Fruit fly (Drosophila melanogaster) whole organism, embryonic: ENCODE results near the gene CG31265.

ENCODE experiments used
- Blimp-1 ChIP-seq: fragments of 200-800 bp; sonication (Bioruptor generic); optimal IDR thresholded peaks from 3 replicates; lab custom pipeline; 2018; ENCODE audit warnings: missing biosample characterization, missing genetic modification characterization, mild to moderate bottlenecking, moderate library complexity, missing genetic modification reagents
- CG10565 ChIP-seq: fragments of 200-800 bp; sonication (Bioruptor generic); optimal IDR thresholded peaks from 3 replicates; lab custom pipeline; 2016; ENCODE audit warnings: missing biosample characterization, mild to moderate bottlenecking, missing genetic modification characterization
- CG11093 ChIP-seq: fragments of 200-800 bp; sonication (Bioruptor generic); IDR thresholded peaks from 3 replicates; pipeline ENCODE4 v1.3.6; 2022; ENCODE audit warnings: missing biosample characterization, missing genetic modification characterization
- CG11456 ChIP-seq: fragments of 200-800 bp; sonication (Bioruptor generic); IDR thresholded peaks from 3 replicates; pipeline ENCODE4 v1.3.6; 2022; ENCODE audit warnings: missing biosample characterization, missing genetic modification characterization
- CG11696 ChIP-seq: fragments of 200-800 bp; sonication (Bioruptor generic); IDR thresholded peaks from 2 replicates; pipeline ENCODE4 v1.3.6; 2022; ENCODE audit warnings: missing biosample characterization, missing genetic modification characterization
- CG12659 ChIP-seq: fragments of 200-800 bp; sonication (Bioruptor generic); optimal IDR thresholded peaks from 3 replicates; lab custom pipeline; 2017; ENCODE audit warnings: mild to moderate bottlenecking, missing biosample characterization, missing genetic modification reagents, missing genetic modification characterization
- CG13894 ChIP-seq: fragments of 200-800 bp; sonication (Bioruptor generic); optimal IDR thresholded peaks from 3 replicates; lab custom pipeline; 2018; ENCODE audit warnings: missing biosample characterization, mild to moderate bottlenecking, missing genetic modification characterization, moderate library complexity
- CG14710 ChIP-seq: fragments of 200-800 bp; sonication (Bioruptor generic); optimal IDR thresholded peaks from 3 replicates; lab custom pipeline; 2019; ENCODE audit warnings: missing biosample characterization, mild to moderate bottlenecking, missing genetic modification characterization, moderate library complexity
- CG14860 ChIP-seq: fragments of 200-800 bp; sonication (Bioruptor generic); IDR thresholded peaks from 3 replicates; pipeline ENCODE4 v1.3.6; 2022; ENCODE audit warnings: missing biosample characterization, missing genetic modification characterization; ENCODE audit not compliant: partially characterized antibody
- CG15514 ChIP-seq: fragments of 200-800 bp; sonication (Bioruptor generic); optimal IDR thresholded peaks from 3 replicates; lab custom pipeline; 2017; ENCODE audit warnings: missing biosample characterization, missing genetic modification characterization, mild to moderate bottlenecking, moderate library complexity, missing genetic modification reagents
- CG1603 ChIP-seq: fragments of 200-800 bp; sonication (Bioruptor generic); optimal IDR thresholded peaks from 2 replicates; lab custom pipeline; 2019; ENCODE audit warnings: missing biosample characterization, mild to moderate bottlenecking, missing genetic modification characterization, moderate library complexity
- CG16813 ChIP-seq: fragments of 200-800 bp; sonication (Bioruptor generic); IDR thresholded peaks from 3 replicates; pipeline ENCODE4 v1.3.6; 2022; ENCODE audit warnings: missing biosample characterization, missing genetic modification characterization; ENCODE audit not compliant: partially characterized antibody
- CG31365 ChIP-seq: fragments of 200-800 bp; sonication (Bioruptor generic); optimal IDR thresholded peaks from 2 replicates; lab custom pipeline; 2018; ENCODE audit warnings: missing biosample characterization, mild to moderate bottlenecking, missing genetic modification characterization
- CG33213 ChIP-seq: fragments of 200-800 bp; sonication (Bioruptor generic); optimal IDR thresholded peaks from 3 replicates; lab custom pipeline; 2016; ENCODE audit warnings: missing biosample characterization, missing genetic modification characterization
- CG8388 ChIP-seq: fragments of 200-800 bp; sonication (Bioruptor generic); optimal IDR thresholded peaks from 2 replicates; lab custom pipeline; 2019; ENCODE audit warnings: missing biosample characterization, mild to moderate bottlenecking, missing genetic modification characterization, moderate library complexity
- CG8765 ChIP-seq: fragments of 200-800 bp; sonication (Bioruptor generic); IDR thresholded peaks from 2 replicates; pipeline ENCODE4 v1.3.6; 2022; ENCODE audit warnings: missing biosample characterization, missing genetic modification characterization
- CG9727 ChIP-seq: fragments of 200-800 bp; sonication (Bioruptor generic); optimal IDR thresholded peaks from 3 replicates; lab custom pipeline; 2017; ENCODE audit warnings: missing biosample characterization, mild to moderate bottlenecking, missing genetic modification characterization
- CG9932 ChIP-seq: fragments of 200-800 bp; sonication (Bioruptor generic); IDR thresholded peaks from 2 replicates; pipeline ENCODE4 v1.3.6; 2022; ENCODE audit warnings: missing biosample characterization, missing genetic modification characterization
- Fer3 ChIP-seq: fragments of 200-800 bp; sonication (Bioruptor generic); optimal IDR thresholded peaks from 2 replicates; lab custom pipeline; 2018; ENCODE audit warnings: missing biosample characterization, mild to moderate bottlenecking, missing genetic modification characterization, moderate library complexity
- HmgD ChIP-seq: fragments of 200-800 bp; sonication (Bioruptor generic); optimal IDR thresholded peaks from 3 replicates; lab custom pipeline; 2016; ENCODE audit warnings: missing biosample characterization, missing genetic modification characterization
- Neu2 ChIP-seq: fragments of 200-800 bp; sonication (Bioruptor generic); optimal IDR thresholded peaks from 3 replicates; lab custom pipeline; 2016; ENCODE audit warnings: missing biosample characterization, missing genetic modification characterization, borderline replicate concordance
- Oaz ChIP-seq: fragments of 200-800 bp; sonication (Bioruptor generic); IDR thresholded peaks from 2 replicates; pipeline ENCODE4 v1.3.6; 2022; ENCODE audit warnings: missing biosample characterization, missing genetic modification characterization
- Rfx ChIP-seq: fragments of 200-800 bp; sonication (Bioruptor generic); IDR thresholded peaks from 2 replicates; pipeline ENCODE4 v1.3.6; 2022; ENCODE audit warnings: missing biosample characterization, missing genetic modification characterization
- TFAM ChIP-seq: fragments of 200-800 bp; sonication (Bioruptor generic); optimal IDR thresholded peaks from 2 replicates; lab custom pipeline; 2017; ENCODE audit warnings: missing biosample characterization, missing genetic modification characterization, inconsistent platforms
- Trl ChIP-seq, 3 experiments: fragments of >200 bp in 2 of 3; fragments of 200-800 bp in 1 of 3; sonication (Bioruptor generic) in 1 of 3; optimal IDR thresholded peaks; 2 replicates in 1 of 3; 3 replicates in 2 of 3; lab custom pipeline; 2016 to 2017; ENCODE audit warnings: missing biosample characterization in 1 of 3, missing genetic modification characterization in 1 of 3
- Xbp1 ChIP-seq: fragments of 200-800 bp; sonication (Bioruptor generic); optimal IDR thresholded peaks from 3 replicates; lab custom pipeline; 2016; ENCODE audit warnings: missing biosample characterization, mild to moderate bottlenecking, missing genetic modification characterization
- YL-1 ChIP-seq: fragments of 200-800 bp; sonication (Bioruptor generic); optimal IDR thresholded peaks from 3 replicates; lab custom pipeline; 2017; ENCODE audit warnings: missing biosample characterization, mild to moderate bottlenecking, missing genetic modification characterization
- ab ChIP-seq: fragments of 200-800 bp; sonication (Bioruptor generic); optimal IDR thresholded peaks from 2 replicates; lab custom pipeline; 2016; ENCODE audit warnings: missing biosample characterization, missing genetic modification characterization
- abd-A ChIP-seq: fragments of 200-800 bp; sonication (Bioruptor generic); optimal IDR thresholded peaks from 3 replicates; lab custom pipeline; 2019; ENCODE audit warnings: missing biosample characterization, mild to moderate bottlenecking, missing genetic modification characterization, moderate library complexity
- ac ChIP-seq: fragments of 200-800 bp; sonication (Bioruptor generic); optimal IDR thresholded peaks from 3 replicates; lab custom pipeline; 2017; ENCODE audit warnings: missing biosample characterization, mild to moderate bottlenecking, missing genetic modification characterization
- ash1 ChIP-seq: fragments of 200-800 bp; sonication (Bioruptor generic); optimal IDR thresholded peaks from 2 replicates; lab custom pipeline; 2018; ENCODE audit warnings: missing biosample characterization, mild to moderate bottlenecking, missing genetic modification characterization
- ato ChIP-seq: fragments of 200-800 bp; sonication (Bioruptor generic); IDR thresholded peaks from 2 replicates; pipeline ENCODE4 v1.3.6; 2022; ENCODE audit warnings: missing biosample characterization, missing genetic modification characterization; ENCODE audit not compliant: partially characterized antibody
- az2 ChIP-seq: fragments of 200-800 bp; sonication (Bioruptor generic); optimal IDR thresholded peaks from 3 replicates; lab custom pipeline; 2016; ENCODE audit warnings: missing biosample characterization, missing genetic modification characterization
- bbx ChIP-seq: fragments of 200-800 bp; sonication (Bioruptor generic); IDR thresholded peaks from 2 replicates; pipeline ENCODE4 v1.3.6; 2022; ENCODE audit warnings: missing biosample characterization, missing genetic modification characterization; ENCODE audit not compliant: partially characterized antibody
- bowl ChIP-seq: fragments of 200-800 bp; sonication (Bioruptor generic); IDR thresholded peaks from 2 replicates; pipeline ENCODE4 v1.3.6; 2022; ENCODE audit warnings: missing biosample characterization, missing genetic modification characterization
- cg ChIP-seq: fragments of 200-800 bp; sonication (Bioruptor generic); optimal IDR thresholded peaks from 3 replicates; lab custom pipeline; 2019; ENCODE audit warnings: missing biosample characterization, mild to moderate bottlenecking, missing genetic modification characterization, moderate library complexity
- dysf ChIP-seq: fragments of 200-800 bp; sonication (Bioruptor generic); IDR thresholded peaks from 3 replicates; pipeline ENCODE4 v1.3.6; 2022; ENCODE audit warnings: missing biosample characterization, missing genetic modification characterization
- exex ChIP-seq: fragments of 200-800 bp; sonication (Bioruptor generic); optimal IDR thresholded peaks from 4 replicates; lab custom pipeline; 2018; ENCODE audit warnings: missing biosample characterization, mild to moderate bottlenecking, missing genetic modification characterization, moderate library complexity
- gcm ChIP-seq: fragments of 200-800 bp; sonication (Bioruptor generic); optimal IDR thresholded peaks from 2 replicates; lab custom pipeline; 2019; ENCODE audit warnings: missing biosample characterization, mild to moderate bottlenecking, missing genetic modification characterization, moderate library complexity
- mld ChIP-seq: fragments of 200-800 bp; sonication (Bioruptor generic); IDR thresholded peaks from 3 replicates; pipeline ENCODE4 v1.3.6; 2022; ENCODE audit warnings: missing biosample characterization, missing genetic modification characterization; ENCODE audit not compliant: partially characterized antibody
- nau ChIP-seq: fragments of 200-800 bp; sonication (Bioruptor generic); optimal IDR thresholded peaks from 3 replicates; lab custom pipeline; 2017; ENCODE audit warnings: missing biosample characterization, mild to moderate bottlenecking, missing genetic modification characterization, missing genetic modification reagents
- nmo ChIP-seq: fragments of 200-800 bp; sonication (Bioruptor generic); optimal IDR thresholded peaks from 2 replicates; lab custom pipeline; 2018; ENCODE audit warnings: missing biosample characterization, mild to moderate bottlenecking, missing genetic modification characterization, moderate library complexity
- onecut ChIP-seq: fragments of 200-800 bp; sonication (Bioruptor generic); IDR thresholded peaks from 2 replicates; pipeline ENCODE4 v1.3.6; 2022; ENCODE audit warnings: missing biosample characterization, missing genetic modification characterization
- pnt ChIP-seq: fragments of 200-800 bp; sonication (Bioruptor generic); optimal IDR thresholded peaks from 3 replicates; lab custom pipeline; 2016; ENCODE audit warnings: missing biosample characterization, missing genetic modification characterization
- salm ChIP-seq: fragments of 200-800 bp; sonication (Bioruptor generic); optimal IDR thresholded peaks from 2 replicates; lab custom pipeline; 2018; ENCODE audit warnings: missing biosample characterization, mild to moderate bottlenecking, missing genetic modification characterization
- sob ChIP-seq: fragments of 200-800 bp; sonication (Bioruptor generic); IDR thresholded peaks from 2 replicates; pipeline ENCODE4 v1.3.6; 2022; ENCODE audit warnings: missing biosample characterization, missing genetic modification characterization
- twi ChIP-seq: fragments of 200-800 bp; optimal IDR thresholded peaks from 2 replicates; lab custom pipeline; 2019; ENCODE audit warnings: missing biosample characterization, mild to moderate bottlenecking, missing genetic modification characterization, moderate library complexity
- unpg ChIP-seq: fragments of 200-800 bp; sonication (Bioruptor generic); optimal IDR thresholded peaks from 3 replicates; lab custom pipeline; 2018; ENCODE audit warnings: missing biosample characterization, mild to moderate bottlenecking, missing genetic modification characterization, moderate library complexity
- vvl ChIP-seq: fragments of 200-800 bp; sonication (Bioruptor generic); IDR thresholded peaks from 2 replicates; pipeline ENCODE4 v1.3.6; 2022; ENCODE audit warnings: missing biosample characterization, missing genetic modification characterization
- zen ChIP-seq: fragments of 200-800 bp; sonication (Bioruptor generic); optimal IDR thresholded peaks from 3 replicates; lab custom pipeline; 2018; ENCODE audit warnings: missing biosample characterization, mild to moderate bottlenecking, missing genetic modification characterization, moderate library complexity

Gene CG31265

DNA sequence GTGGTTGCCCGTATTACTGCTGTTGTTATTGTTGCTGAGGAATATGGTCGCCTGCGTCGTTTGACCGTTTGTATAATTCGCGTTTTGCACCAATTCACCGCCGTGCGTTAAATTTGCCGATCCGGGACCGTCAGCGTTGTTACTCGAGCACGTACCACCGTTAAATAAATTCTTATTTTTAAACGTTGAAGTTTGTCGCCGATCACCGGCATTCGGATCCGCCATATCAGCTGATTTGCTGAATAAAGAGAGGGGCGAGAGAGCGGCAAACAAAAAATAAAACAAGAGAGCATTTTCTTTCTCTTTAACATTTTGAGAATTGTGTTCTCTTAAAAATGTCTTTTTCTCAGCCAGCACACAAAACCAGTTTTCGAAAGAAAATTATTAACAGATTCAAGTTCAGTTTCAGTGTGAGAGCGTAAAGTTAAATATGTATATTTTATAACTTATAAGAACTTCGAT lies 9.1 kb upstream of the CG31265 start (continued):
- TF ChIP-seq CG15514 (GFP tag; lab: Kevin White, UChicago) (no peak), az2 (no peak), Xbp1 (no peak), CG8388 (GFP tag; lab: Kevin White, UChicago) (no peak), sob (GFP tag; lab: Robert Waterston, UW) (0 out of 2 replicates have a peak, but pooled peaks have one; percentile 13), onecut (no peak), TFAM (GFP tag; lab: Kevin White, UChicago) (no peak), CG33213 (GFP tag; lab: Kevin White, UChicago) (no peak), CG8765 (GFP tag; lab: Robert Waterston, UW) (no peak), ab (GFP tag; lab: Kevin White, UChicago) (no peak), bbx (no peak), CG11093 (no peak), Rfx (no peak; the same call in 1 of the 2 replicates), CG31365 (tag; lab: Kevin White, UChicago) (no peak), abd-A (no peak), CG1603 (tag; lab: Kevin White, UChicago) (no peak), gcm (GFP tag; lab: Kevin White, UChicago) (peak; percentile 38), Blimp-1 (no peak), twi (no peak), YL-1 (GFP tag; lab: Kevin White, UChicago) (no peak), CG12659 (GFP tag; lab: Kevin White, UChicago) (peak; percentile 36), ato (GFP tag; lab: Robert Waterston, UW) (no peak), CG13894 (tag; lab: Kevin White, UChicago) (no peak), cg (GFP tag; lab: Kevin White, UChicago) (peak; percentile 43), exex (tag; lab: Kevin White, UChicago) (no peak), nau (GFP tag; lab: Kevin White, UChicago) (no peak), ac (GFP tag; lab: Kevin White, UChicago) (no peak), CG16813 (GFP tag; lab: Robert Waterston, UW) (no peak), CG9932 (no peak), salm (no peak), ash1 (GFP tag; lab: Kevin White, UChicago) (peak; percentile 7), Trl (optimal IDR thresholded peaks at IDR 0.05; lab: Kevin White, UChicago) (peak; percentile 90 to 91), Trl (GFP tag; optimal IDR thresholded peaks at IDR 0.05; lab: Kevin White, UChicago) (no peak), CG14860 (GFP tag; lab: Robert Waterston, UW) (no peak), CG11696 (no peak), CG11456 (GFP tag; lab: Robert Waterston, UW) (no peak), vvl (GFP tag; lab: Robert Waterston, UW) (no peak), Neu2 (GFP tag; lab: Kevin White, UChicago) (no peak), Fer3 (tag; lab: Kevin White, UChicago) (no peak), dysf (no peak), bowl (GFP tag; lab: Robert Waterston, UW) (no peak), CG10565 (no peak), Oaz (no peak), zen (tag; lab: Kevin White, UChicago) (no peak), nmo (GFP tag; lab: Kevin White, UChicago) (no peak), mld (GFP tag; lab: Robert Waterston, UW) (no peak), CG14710 (tag; lab: Kevin White, UChicago) (no peak), HmgD (GFP tag; lab: Kevin White, UChicago) (no peak), unpg (GFP tag; lab: Kevin White, UChicago) (no peak), pnt (GFP tag; lab: Kevin White, UChicago) (no peak), CG9727 (GFP tag; lab: Kevin White, UChicago) (no peak)
